Fruit fly (Drosophila melanogaster) Kc167 (cell line): Measurements from ENCODE around the gene Imp.

Experiments
- h ChIP-seq: fragments of >200 bp; optimal IDR thresholded peaks from 3 replicates; lab custom pipeline; 2018; ENCODE audit warnings: missing external identifiers
- ttk ChIP-seq: sonication (Bioruptor generic); optimal IDR thresholded peaks from 2 replicates; lab custom pipeline; 2017; ENCODE audit warnings: missing external identifiers

DNA sequence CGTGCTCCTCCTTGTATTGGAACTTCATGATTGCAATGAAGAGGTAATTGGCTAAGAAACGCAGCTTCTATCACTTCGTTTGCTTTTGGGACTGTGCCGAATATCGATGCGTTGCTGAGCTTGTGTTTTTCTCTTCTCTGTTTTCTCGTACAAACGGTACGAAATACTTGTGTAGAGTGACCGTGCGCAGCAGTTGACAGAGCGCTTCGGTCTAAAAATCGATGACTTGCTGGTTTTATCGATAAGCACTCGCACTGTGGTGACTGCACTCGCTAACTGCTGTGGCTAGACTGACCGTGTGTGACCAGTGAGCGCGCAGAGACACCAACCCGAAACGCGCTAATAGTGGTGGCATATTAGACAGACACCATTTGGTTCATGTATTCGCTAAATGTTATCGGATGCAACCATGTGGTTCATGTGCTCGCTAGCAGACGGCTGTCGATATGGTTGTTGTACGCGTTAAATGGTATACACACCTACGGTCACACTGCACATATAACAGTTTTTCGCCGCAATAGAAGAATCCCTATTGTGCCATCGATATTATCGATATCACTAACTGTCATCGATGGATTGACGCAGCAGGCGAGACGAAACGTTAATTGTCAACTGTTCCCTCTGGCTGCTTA is 55.9 kb downstream of the Imp start, which contains the start of the genes Atg8a and BTBD9:
- no peak for TF ChIP-seq ttk (lab: Kevin White, UChicago)
- TF ChIP-seq h = no peak
